Fruit fly (Drosophila melanogaster) S2 (cell line): ENCODE data around the gene spd-2.

Experiments
- CG8478 ChIP-seq: fragments of >200 bp; optimal IDR thresholded peaks from 2 replicates; lab custom pipeline; 2018
- CTCF ChIP-seq, 2 experiments: fragments of >200 bp; optimal IDR thresholded peaks; 2 replicates each; lab custom pipeline; 2018

DNA sequence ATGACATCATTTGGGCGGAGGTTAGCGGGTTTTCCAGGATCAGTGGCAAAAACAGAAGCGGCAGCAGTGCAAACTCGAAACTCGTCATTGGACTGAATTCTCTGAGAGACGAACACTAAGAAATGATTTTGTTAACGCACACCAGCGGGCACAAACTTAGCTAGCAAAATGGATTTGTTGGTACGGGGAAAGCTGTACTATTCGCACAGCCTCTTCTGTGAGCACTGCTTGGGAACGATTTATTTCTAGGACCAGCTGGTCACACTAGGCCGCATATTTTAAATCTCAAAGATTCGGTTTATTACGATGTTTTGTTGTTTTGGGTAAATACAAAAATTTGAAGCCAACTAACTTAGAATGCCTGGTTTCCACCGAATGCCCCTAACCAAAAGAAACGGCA, 14.3 kb upstream of the spd-2 start, which contains the start of gene CG4098:
- TF ChIP-seq CG8478 (lab: Kevin White, UChicago) = no peak
- TF ChIP-seq CTCF (optimal IDR thresholded peaks at IDR 0.05; lab: Kevin White, UChicago) = no peak
